Worm (Caenorhabditis elegans) whole organism, L3 larva: ENCODE data around the gene R07E5.6.
A peak's percentile ranks its signal among the peaks of the same experiment; 100 is the strongest.
"Not testable (repeated sequence)": the region's sequence is repeated elsewhere in the genome, so short reads cannot be mapped to it uniquely, and the experiment has no call there.

ENCODE experiments used
- R02D3.7 ChIP-seq: fragments of 150-350 bp; optimal IDR thresholded peaks from 2 replicates; lab custom pipeline; 2014; ENCODE audit warnings: missing biosample characterization, missing genetic modification characterization
- ZK546.5 ChIP-seq: sonication (generic microtip); optimal IDR thresholded peaks from 2 replicates; lab custom pipeline; 2017; ENCODE audit warnings: missing biosample characterization, missing genetic modification characterization
- egl-27 ChIP-seq: sonication (generic microtip); optimal IDR thresholded peaks from 4 replicates; lab custom pipeline; 2017; ENCODE audit warnings: missing biosample characterization, missing genetic modification reagents, missing genetic modification characterization
- elt-1 ChIP-seq: fragments of 150-350 bp; optimal IDR thresholded peaks from 2 replicates; lab custom pipeline; 2014; ENCODE audit warnings: missing biosample characterization, missing genetic modification characterization
- fkh-2 ChIP-seq: fragments of 150-350 bp; optimal IDR thresholded peaks from 2 replicates; lab custom pipeline; 2014; ENCODE audit warnings: missing biosample characterization, missing genetic modification reagents, missing genetic modification characterization
- fos-1 ChIP-seq: fragments of 150-350 bp; optimal IDR thresholded peaks from 2 replicates; lab custom pipeline; 2014; ENCODE audit warnings: missing biosample characterization, missing genetic modification characterization
- lin-39 ChIP-seq: fragments of 150-350 bp; optimal IDR thresholded peaks from 2 replicates; lab custom pipeline; 2018; ENCODE audit warnings: missing biosample characterization, missing genetic modification reagents, missing genetic modification characterization
- nhr-25 ChIP-seq: sonication (generic microtip); optimal IDR thresholded peaks from 2 replicates; lab custom pipeline; 2017; ENCODE audit warnings: missing biosample characterization, missing genetic modification characterization
- sea-2 ChIP-seq: fragments of 150-350 bp; sonication (generic microtip); optimal IDR thresholded peaks from 4 replicates; lab custom pipeline; 2014; ENCODE audit warnings: missing biosample characterization, missing genetic modification reagents, missing genetic modification characterization
- snpc-4 ChIP-seq: fragments of 150-350 bp; optimal IDR thresholded peaks from 2 replicates; lab custom pipeline; 2014; ENCODE audit warnings: missing biosample characterization, missing genetic modification characterization
- tbx-2 ChIP-seq: sonication (generic microtip); optimal IDR thresholded peaks from 2 replicates; lab custom pipeline; 2016; ENCODE audit warnings: mild to moderate bottlenecking, missing genetic modification characterization, missing compliant biosample characterization
- unc-39 ChIP-seq: sonication (generic microtip); optimal IDR thresholded peaks from 4 replicates; lab custom pipeline; 2017; ENCODE audit warnings: missing biosample characterization, missing genetic modification characterization

DNA sequence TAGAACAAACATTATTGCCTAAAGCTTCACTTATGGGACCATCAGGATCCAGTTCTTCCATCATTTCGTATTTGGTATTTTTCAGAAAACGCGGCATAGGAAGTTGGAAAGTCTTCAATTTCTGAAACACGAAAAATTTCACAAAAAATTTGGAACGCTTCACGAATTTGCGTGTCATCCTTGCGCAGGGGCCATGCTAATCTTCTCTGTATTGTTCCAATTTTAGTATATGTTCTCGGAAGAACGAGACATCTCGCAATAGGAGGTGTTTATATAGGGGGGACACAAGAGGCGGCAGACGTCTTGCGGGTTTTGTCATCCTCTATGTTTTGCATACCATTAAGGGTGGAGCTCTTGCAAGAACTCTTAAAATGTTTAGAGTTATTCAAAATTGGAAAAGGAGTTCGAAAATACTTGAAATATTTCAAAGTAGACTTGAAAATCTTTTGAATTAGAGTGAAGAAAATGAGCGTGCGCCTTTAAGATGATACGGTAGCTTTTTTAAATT is 28.2 kb downstream of the R07E5.6 start:
- TF ChIP-seq elt-1; unc-39; fkh-2 (tag; lab: Kevin White, UChicago); lin-39 (tag; lab: Kevin White, UChicago); fos-1; sea-2 (GFP tag; lab: Kevin White, UChicago); ZK546.5 (tag; lab: Kevin White, UChicago); egl-27 (tag; lab: Kevin White, UChicago); nhr-25 (tag; lab: Kevin White, UChicago); tbx-2 (tag; lab: Kevin White, UChicago); R02D3.7 (tag; lab: Kevin White, UChicago): not testable (repeated sequence)
- peak; percentile 90 for TF ChIP-seq snpc-4
